Worm (Caenorhabditis elegans): ENCODE measurements around the gene laf-1.

The laf-1 gene

DNA sequence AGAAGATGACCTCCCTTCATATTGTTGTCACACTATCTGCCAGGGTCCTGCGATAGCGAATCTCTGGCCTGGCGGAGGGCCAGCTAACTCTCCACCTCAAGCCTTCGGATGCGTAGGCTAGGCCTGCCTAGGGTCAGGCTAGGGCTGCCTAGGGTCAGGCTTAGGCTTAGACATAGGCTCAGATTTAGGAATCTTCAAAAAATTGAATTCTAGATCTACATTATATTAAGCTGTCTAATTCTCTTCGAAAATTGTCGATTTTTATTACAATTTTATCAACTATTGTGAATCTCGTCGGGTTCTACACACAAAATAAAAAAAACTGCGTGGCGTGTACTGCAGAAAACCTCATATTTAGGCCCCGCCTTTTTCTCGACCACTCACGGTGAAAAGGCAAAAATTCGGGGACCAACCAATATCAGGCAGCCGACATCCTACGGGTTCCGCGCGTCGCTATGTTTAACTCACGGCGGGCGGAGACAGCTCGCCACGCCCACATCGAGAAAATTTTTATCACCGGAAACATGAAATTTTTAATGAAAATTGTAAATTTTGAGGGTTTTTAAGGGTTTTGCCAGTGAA lies 16.7 kb upstream of the laf-1 start (continued):
- TF ChIP-seq F37D6.2 (tag; optimal IDR thresholded peaks at IDR 0.05) (no peak), nhr-11 (tag; optimal IDR thresholded peaks at IDR 0.05) (no peak), ceh-82 (tag; optimal IDR thresholded peaks at IDR 0.05) (no peak), fkh-10 (GFP tag; optimal IDR thresholded peaks at IDR 0.05) (no peak)

- no peak for TF ChIP-seq snpc-1.2 (GFP tag; IDR thresholded peaks at IDR 0.05)
- TF ChIP-seq ceh-62 (tag; optimal IDR thresholded peaks at IDR 0.05): no peak
- TF ChIP-seq aha-1 (tag): peak; percentile 74
- TF ChIP-seq hmg-1.1 (GFP tag; IDR thresholded peaks at IDR 0.05): no peak
These were observed 15.2 kb upstream of the laf-1 start for ce11 chrIII:2794057-2794456.

ce11 chrIII:2787979-2788491 lies 9.2 kb upstream of the laf-1 start, which contains the start of gene tbcc-1:
TSS of gene tbcc-1 (plus strand) at chrIII:2788441.
- TF ChIP-seq ama-1 (optimal IDR thresholded peaks at IDR 0.05) (peak; percentile 60), lin-29 (GFP tag; IDR thresholded peaks at IDR 0.05) (no peak), mdl-1 (tag; optimal IDR thresholded peaks at IDR 0.05) (no peak), lir-3 (tag; optimal IDR thresholded peaks at IDR 0.05) (no peak), Y105C5A.15 (GFP tag; IDR thresholded peaks at IDR 0.05) (no peak), T26A8.4 (GFP tag; IDR thresholded peaks at IDR 0.05) (no peak), lin-38 (GFP tag; IDR thresholded peaks at IDR 0.05) (peak; percentile 49), unc-39 (tag; optimal IDR thresholded peaks at IDR 0.05) (no peak), zfp-3 (GFP tag; conservative IDR thresholded peaks at IDR 0.05) (no peak), php-3 (GFP tag; IDR thresholded peaks at IDR 0.05) (no peak), Y75B8A.6 (GFP tag; IDR thresholded peaks at IDR 0.05) (no peak), zip-11 (GFP tag; IDR thresholded peaks at IDR 0.05) (no peak)

- 0 out of 2 replicates have a peak, but pooled peaks have one; percentile 13 for TF ChIP-seq lin-29 (GFP tag; IDR thresholded peaks at IDR 0.05)
- 0 out of 2 replicates have a peak, but pooled peaks have one; percentile 7 for TF ChIP-seq lin-1 (GFP tag; IDR thresholded peaks at IDR 0.05)
- TF ChIP-seq spr-1 (tag; optimal IDR thresholded peaks at IDR 0.05): no peak
- TF ChIP-seq Y75B8A.6 (GFP tag; IDR thresholded peaks at IDR 0.05): 0 out of 2 replicates have a peak, but pooled peaks have one; percentile 15
- peak; percentile 67 for TF ChIP-seq lin-38 (GFP tag; IDR thresholded peaks at IDR 0.05)
- peak; percentile 28; the same call in 1 of the 2 replicates for TF ChIP-seq pha-4 (GFP tag; IDR thresholded peaks at IDR 0.05)
- TF ChIP-seq pha-4 (tag; optimal IDR thresholded peaks at IDR 0.05): no peak
- no peak for TF ChIP-seq dmd-6 (GFP tag; IDR thresholded peaks at IDR 0.05)
- TF ChIP-seq Y105C5A.15 (GFP tag; IDR thresholded peaks at IDR 0.05): peak; percentile 66; the same call in 1 of the 2 replicates
- TF ChIP-seq zfp-3 (GFP tag; conservative IDR thresholded peaks at IDR 0.05): peak; percentile 29; the same call in 1 of the 2 replicates
- TF ChIP-seq php-3 (GFP tag; IDR thresholded peaks at IDR 0.05): 0 out of 2 replicates have a peak, but pooled peaks have one; percentile 25
- peak; percentile 44; the same call in 1 of the 2 replicates for TF ChIP-seq T26A8.4 (GFP tag; IDR thresholded peaks at IDR 0.05)
- peak in 1 of 2 experiments; percentile 13 for TF ChIP-seq unc-62 (GFP tag; optimal IDR thresholded peaks at IDR 0.05 in 1 of 2)
- TF ChIP-seq unc-62 (tag; optimal IDR thresholded peaks at IDR 0.05): no peak
- TF ChIP-seq ama-1 (optimal IDR thresholded peaks at IDR 0.05): peak; percentile 41
- peak; percentile 62 for TF ChIP-seq set-16 (GFP tag; IDR thresholded peaks at IDR 0.05)
- TF ChIP-seq mdl-1 (tag; optimal IDR thresholded peaks at IDR 0.05): no peak
- TF ChIP-seq cey-2 (tag; optimal IDR thresholded peaks at IDR 0.05; ENCODE audit: borderline replicate concordance, insufficient read depth): no peak
- 0 out of 2 replicates have a peak, but pooled peaks have one; percentile 23 for TF ChIP-seq F26F4.8 (GFP tag; conservative IDR thresholded peaks at IDR 0.05)
- peak; percentile 14 for TF ChIP-seq gei-8 (GFP tag; optimal IDR thresholded peaks at IDR 0.05)
- TF ChIP-seq lin-15B (tag; optimal IDR thresholded peaks at IDR 0.05): no peak
- TF ChIP-seq D1046.2 (GFP tag; IDR thresholded peaks at IDR 0.05): 0 out of 2 replicates have a peak, but pooled peaks have one; percentile 19
These were observed 7.9 kb upstream of the laf-1 start, which contains the start of gene nduc-2 for ce11 chrIII:2786740-2787139. TSS of gene nduc-2 (plus strand) at chrIII:2786852.

Measured in whole organism, L4 larva.